Worm (Caenorhabditis elegans): ENCODE data around the gene col-129.

Gene col-129

ce11 chrIV:12110339-12110738 lies at the start of gene col-129:
Gene col-129 (minus strand): TSS chrIV:12110439.
- TF ChIP-seq B0310.2 (tag; optimal IDR thresholded peaks at IDR 0.05) (no peak), hmbx-1 (tag; optimal IDR thresholded peaks at IDR 0.05) (no peak), ceh-36 (tag; optimal IDR thresholded peaks at IDR 0.05) (no peak), aly-1 (tag; optimal IDR thresholded peaks at IDR 0.05) (no peak), ceh-13 (GFP tag; optimal IDR thresholded peaks at IDR 0.05) (no peak), ets-7 (tag; optimal IDR thresholded peaks at IDR 0.05) (no peak), pes-1 (GFP tag; IDR thresholded peaks at IDR 0.05) (no peak), ama-1 (optimal IDR thresholded peaks at IDR 0.05) (no peak), tbx-11 (GFP tag; IDR thresholded peaks at IDR 0.05) (no peak), F13C5.2 (tag; optimal IDR thresholded peaks at IDR 0.05) (no peak), hnd-1 (tag; optimal IDR thresholded peaks at IDR 0.05) (no peak), scrt-1 (GFP tag; IDR thresholded peaks at IDR 0.05) (no peak), hmg-4 (GFP tag; optimal IDR thresholded peaks at IDR 0.05) (no peak)

- TF ChIP-seq ceh-36 (tag; optimal IDR thresholded peaks at IDR 0.05): no peak
- no peak for TF ChIP-seq B0310.2 (tag; optimal IDR thresholded peaks at IDR 0.05)
- no peak for TF ChIP-seq scrt-1 (GFP tag; IDR thresholded peaks at IDR 0.05)
- no peak for TF ChIP-seq pes-1 (GFP tag; IDR thresholded peaks at IDR 0.05)
- no peak for TF ChIP-seq hnd-1 (tag; optimal IDR thresholded peaks at IDR 0.05)
- TF ChIP-seq ets-7 (tag; optimal IDR thresholded peaks at IDR 0.05): no peak
- no peak for TF ChIP-seq hmg-4 (GFP tag; optimal IDR thresholded peaks at IDR 0.05)
- TF ChIP-seq tbx-37 (GFP tag; conservative IDR thresholded peaks at IDR 0.05): no peak
- no peak for TF ChIP-seq flt-1 (GFP tag; IDR thresholded peaks at IDR 0.05)
- no peak for TF ChIP-seq tbx-11 (GFP tag; IDR thresholded peaks at IDR 0.05)
- TF ChIP-seq sea-1 (GFP tag; conservative IDR thresholded peaks at IDR 0.05): no peak
- no peak for TF ChIP-seq tra-4 (tag; optimal IDR thresholded peaks at IDR 0.05)
- no peak for TF ChIP-seq F13C5.2 (tag; optimal IDR thresholded peaks at IDR 0.05)
- no peak for TF ChIP-seq hmbx-1 (tag; optimal IDR thresholded peaks at IDR 0.05)
- TF ChIP-seq aly-1 (tag; optimal IDR thresholded peaks at IDR 0.05): no peak
- TF ChIP-seq ama-1 (optimal IDR thresholded peaks at IDR 0.05): no peak
- no peak for TF ChIP-seq ceh-13 (GFP tag; optimal IDR thresholded peaks at IDR 0.05)
Observed at ce11 chrIV:12157915-12158314, 47.7 kb upstream of the col-129 start.

- no peak for TF ChIP-seq ama-1 (optimal IDR thresholded peaks at IDR 0.05)
- no peak for TF ChIP-seq tbx-37 (GFP tag; conservative IDR thresholded peaks at IDR 0.05)
- no peak for TF ChIP-seq B0310.2 (tag; optimal IDR thresholded peaks at IDR 0.05)
- no peak for TF ChIP-seq tra-4 (tag; optimal IDR thresholded peaks at IDR 0.05)
- TF ChIP-seq hnd-1 (tag; optimal IDR thresholded peaks at IDR 0.05): no peak
- no peak for TF ChIP-seq hmbx-1 (tag; optimal IDR thresholded peaks at IDR 0.05)
- TF ChIP-seq F13C5.2 (tag; optimal IDR thresholded peaks at IDR 0.05): no peak
- TF ChIP-seq scrt-1 (GFP tag; IDR thresholded peaks at IDR 0.05): no peak
- no peak for TF ChIP-seq flt-1 (GFP tag; IDR thresholded peaks at IDR 0.05)
- TF ChIP-seq tbx-11 (GFP tag; IDR thresholded peaks at IDR 0.05): no peak
- no peak for TF ChIP-seq ceh-36 (tag; optimal IDR thresholded peaks at IDR 0.05)
Observed at ce11 chrIV:12156642-12157233, 46.5 kb upstream of the col-129 start, which contains the start of gene eri-12. Gene eri-12 (plus strand): TSS chrIV:12156838.

DNA sequence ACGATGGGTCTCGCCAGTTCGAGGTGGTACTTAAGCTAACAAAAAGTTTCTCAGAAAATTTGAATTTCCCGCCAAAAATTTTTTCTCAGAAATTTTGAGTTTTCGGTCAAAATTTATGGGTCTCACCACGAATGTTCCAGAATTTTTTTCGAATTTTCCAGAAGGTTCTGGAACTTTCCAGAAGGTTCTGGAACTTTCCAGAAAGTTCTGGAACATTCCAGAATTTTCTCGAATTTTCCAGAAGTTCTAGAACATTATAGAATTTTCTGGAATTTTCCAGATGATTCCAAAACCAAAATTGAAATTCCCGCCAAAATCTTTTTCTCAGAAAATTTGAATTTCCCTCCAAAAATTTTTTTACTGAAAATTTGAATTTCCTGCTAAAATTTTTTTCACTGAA lies 45.6 kb upstream of the col-129 start:
- TF ChIP-seq flt-1 (GFP tag; IDR thresholded peaks at IDR 0.05) (peak; percentile 29; the same call in 1 of the 2 replicates), pes-1 (GFP tag; IDR thresholded peaks at IDR 0.05) (peak; percentile 52; the same call in 1 of the 2 replicates), tbx-11 (GFP tag; IDR thresholded peaks at IDR 0.05) (0 out of 2 replicates have a peak, but pooled peaks have one; percentile 32)

DNA sequence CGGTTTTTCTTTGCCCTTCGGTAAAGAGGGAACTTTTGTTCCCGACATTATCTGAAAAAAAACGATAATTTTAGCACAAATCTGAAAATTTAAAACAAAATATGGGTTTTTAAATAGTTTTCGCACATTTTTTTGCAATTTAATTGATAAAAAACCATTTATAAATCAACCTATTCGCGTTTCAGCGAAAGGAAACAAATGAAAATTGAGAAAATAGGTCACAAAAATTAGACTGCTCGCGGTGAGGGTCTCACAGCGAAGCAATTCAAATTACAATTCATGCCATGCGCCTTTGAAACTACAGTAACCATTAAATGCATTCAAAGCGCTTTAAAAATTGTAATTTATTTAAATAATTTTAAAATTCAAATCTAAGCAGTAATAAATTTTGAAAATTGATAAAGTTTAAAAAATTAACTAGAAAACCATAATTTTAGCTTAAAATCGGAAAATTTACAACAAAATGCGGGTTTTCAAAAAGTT lies 44.0 kb upstream of the col-129 start, which contains the start of gene B0001.7:
TSS of gene B0001.7 (minus strand) at position 51 of the 483 bp plus-strand sequence.
- TF ChIP-seq ceh-13 (GFP tag; optimal IDR thresholded peaks at IDR 0.05): no peak
- TF ChIP-seq F13C5.2 (tag; optimal IDR thresholded peaks at IDR 0.05): no peak
- no peak for TF ChIP-seq ceh-36 (tag; optimal IDR thresholded peaks at IDR 0.05)
- TF ChIP-seq hmbx-1 (tag; optimal IDR thresholded peaks at IDR 0.05): no peak
- no peak for TF ChIP-seq sea-1 (GFP tag; conservative IDR thresholded peaks at IDR 0.05)
- TF ChIP-seq tbx-11 (GFP tag; IDR thresholded peaks at IDR 0.05): no peak
- TF ChIP-seq B0310.2 (tag; optimal IDR thresholded peaks at IDR 0.05): no peak
- no peak for TF ChIP-seq pes-1 (GFP tag; IDR thresholded peaks at IDR 0.05)
- no peak for TF ChIP-seq scrt-1 (GFP tag; IDR thresholded peaks at IDR 0.05)
- TF ChIP-seq tbx-37 (GFP tag; conservative IDR thresholded peaks at IDR 0.05): no peak
- no peak for TF ChIP-seq ets-7 (tag; optimal IDR thresholded peaks at IDR 0.05)
- TF ChIP-seq aly-1 (tag; optimal IDR thresholded peaks at IDR 0.05): no peak
- TF ChIP-seq tra-4 (tag; optimal IDR thresholded peaks at IDR 0.05): no peak
- no peak for TF ChIP-seq flt-1 (GFP tag; IDR thresholded peaks at IDR 0.05)
- TF ChIP-seq hmg-4 (GFP tag; optimal IDR thresholded peaks at IDR 0.05): no peak
- no peak for TF ChIP-seq hnd-1 (tag; optimal IDR thresholded peaks at IDR 0.05)
- no peak for TF ChIP-seq ama-1 (optimal IDR thresholded peaks at IDR 0.05)

DNA sequence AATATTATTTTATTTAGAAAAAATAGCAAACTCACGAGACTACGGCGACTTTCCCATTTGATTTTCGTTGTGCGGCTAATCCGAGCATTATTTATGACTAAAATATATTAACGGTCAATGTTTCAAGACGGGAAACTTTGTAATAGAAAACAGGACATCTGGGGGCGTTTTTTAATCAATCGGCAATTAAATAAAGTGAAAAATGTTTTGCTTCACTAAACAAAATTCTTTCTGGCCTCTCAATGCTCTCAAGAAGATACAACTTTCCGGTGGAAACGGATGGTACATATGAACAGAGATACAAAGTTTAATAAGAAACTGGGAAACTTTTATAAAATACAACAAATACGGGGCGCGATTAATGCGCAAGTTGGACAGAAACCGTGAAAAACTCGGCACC lies 40.6 kb upstream of the col-129 start, which contains the start of gene B0001.2:
TSS of gene B0001.2 (minus strand) at position 101 of the 400 bp plus-strand sequence.
- TF ChIP-seq tra-4 (tag; optimal IDR thresholded peaks at IDR 0.05) (no peak), F13C5.2 (tag; optimal IDR thresholded peaks at IDR 0.05) (no peak), hnd-1 (tag; optimal IDR thresholded peaks at IDR 0.05) (no peak), tbx-37 (GFP tag; conservative IDR thresholded peaks at IDR 0.05) (no peak), scrt-1 (GFP tag; IDR thresholded peaks at IDR 0.05) (no peak), sea-1 (GFP tag; conservative IDR thresholded peaks at IDR 0.05) (no peak), B0310.2 (tag; optimal IDR thresholded peaks at IDR 0.05) (no peak), flt-1 (GFP tag; IDR thresholded peaks at IDR 0.05) (no peak), ama-1 (optimal IDR thresholded peaks at IDR 0.05) (no peak), tbx-11 (GFP tag; IDR thresholded peaks at IDR 0.05) (no peak), pes-1 (GFP tag; IDR thresholded peaks at IDR 0.05) (no peak), aly-1 (tag; optimal IDR thresholded peaks at IDR 0.05) (no peak), ceh-13 (GFP tag; optimal IDR thresholded peaks at IDR 0.05) (no peak), ets-7 (tag; optimal IDR thresholded peaks at IDR 0.05) (no peak)

ce11 chrIV:12149609-12150008 lies 39.4 kb upstream of the col-129 start:
- TF ChIP-seq hmbx-1 (tag; optimal IDR thresholded peaks at IDR 0.05): no peak
- TF ChIP-seq flt-1 (GFP tag; IDR thresholded peaks at IDR 0.05): no peak
- no peak for TF ChIP-seq tra-4 (tag; optimal IDR thresholded peaks at IDR 0.05)
- TF ChIP-seq pes-1 (GFP tag; IDR thresholded peaks at IDR 0.05): no peak
- TF ChIP-seq hmg-4 (GFP tag; optimal IDR thresholded peaks at IDR 0.05): no peak
- TF ChIP-seq B0310.2 (tag; optimal IDR thresholded peaks at IDR 0.05): no peak

Measured in whole organism, early embryonic.